Fruit fly (Drosophila melanogaster) whole organism, prepupa: ENCODE results near the gene CG10445.

Source experiments
- CG10669 ChIP-seq: fragments of 200-800 bp; sonication (Bioruptor generic); optimal IDR thresholded peaks from 3 replicates; lab custom pipeline; 2018; ENCODE audit warnings: missing biosample characterization, mild to moderate bottlenecking, missing genetic modification characterization, moderate library complexity
- CG1621 ChIP-seq: fragments of 200-800 bp; sonication (Bioruptor generic); optimal IDR thresholded peaks from 3 replicates; lab custom pipeline; 2018; ENCODE audit warnings: missing biosample characterization, mild to moderate bottlenecking, missing genetic modification characterization
- CG16779 ChIP-seq: fragments of 200-800 bp; sonication (Bioruptor generic); optimal IDR thresholded peaks from 3 replicates; lab custom pipeline; 2017; ENCODE audit warnings: missing biosample characterization, mild to moderate bottlenecking, missing genetic modification characterization
- CG3032 ChIP-seq: fragments of 200-800 bp; optimal IDR thresholded peaks from 2 replicates; lab custom pipeline; 2019; ENCODE audit warnings: missing biosample characterization, mild to moderate bottlenecking, missing genetic modification characterization, moderate library complexity
- CG31627 ChIP-seq: fragments of 200-800 bp; sonication (Bioruptor generic); optimal IDR thresholded peaks from 3 replicates; lab custom pipeline; 2016; ENCODE audit warnings: missing biosample characterization, missing genetic modification characterization
- CG32006 ChIP-seq: fragments of 200-800 bp; sonication (Bioruptor generic); optimal IDR thresholded peaks from 3 replicates; lab custom pipeline; 2017; ENCODE audit warnings: missing biosample characterization, mild to moderate bottlenecking, missing genetic modification characterization
- CG34406 ChIP-seq: fragments of 200-800 bp; sonication (Bioruptor generic); optimal IDR thresholded peaks from 3 replicates; lab custom pipeline; 2016; ENCODE audit warnings: missing biosample characterization, missing genetic modification characterization
- CG3919 ChIP-seq: fragments of 200-800 bp; sonication (Bioruptor generic); optimal IDR thresholded peaks from 3 replicates; lab custom pipeline; 2016; ENCODE audit warnings: missing biosample characterization, missing genetic modification characterization
- CG4318 ChIP-seq: fragments of 200-800 bp; sonication (Bioruptor generic); optimal IDR thresholded peaks from 3 replicates; lab custom pipeline; 2017; ENCODE audit warnings: missing biosample characterization, mild to moderate bottlenecking, missing genetic modification characterization
- CG6276 ChIP-seq: fragments of 200-800 bp; sonication (Bioruptor generic); optimal IDR thresholded peaks from 2 replicates; lab custom pipeline; 2017; ENCODE audit warnings: missing biosample characterization, mild to moderate bottlenecking, missing genetic modification characterization
- CG6808 ChIP-seq: fragments of 200-800 bp; sonication (Bioruptor generic); optimal IDR thresholded peaks from 3 replicates; lab custom pipeline; 2017; ENCODE audit warnings: missing biosample characterization, missing genetic modification characterization, mild to moderate bottlenecking, moderate library complexity, missing genetic modification reagents
- CG7368 ChIP-seq: fragments of 200-800 bp; sonication (Bioruptor generic); optimal IDR thresholded peaks from 3 replicates; lab custom pipeline; 2016; ENCODE audit warnings: missing biosample characterization, missing genetic modification characterization
- CG8119 ChIP-seq: fragments of 200-800 bp; sonication (Bioruptor generic); IDR thresholded peaks from 3 replicates; pipeline ENCODE4 v1.3.6; 2022; ENCODE audit warnings: missing biosample characterization, missing genetic modification characterization
- CG8319 ChIP-seq: fragments of 200-800 bp; sonication (Bioruptor generic); optimal IDR thresholded peaks from 3 replicates; lab custom pipeline; 2016; ENCODE audit warnings: missing biosample characterization, missing genetic modification characterization
- CG8632 ChIP-seq: fragments of 200-800 bp; sonication (Bioruptor generic); optimal IDR thresholded peaks from 3 replicates; lab custom pipeline; 2016; ENCODE audit warnings: missing biosample characterization, missing genetic modification characterization
- Eip75B ChIP-seq: fragments of 200-800 bp; sonication (Bioruptor generic); optimal IDR thresholded peaks from 3 replicates; lab custom pipeline; 2016; ENCODE audit warnings: missing biosample characterization, missing genetic modification characterization
- Eip78C ChIP-seq: fragments of 200-800 bp; sonication (Bioruptor generic); peaks from one replicate; lab custom pipeline; 2016; ENCODE audit warnings: missing biosample characterization, missing genetic modification characterization
- Eip93F ChIP-seq: fragments of 200-800 bp; sonication (Bioruptor generic); optimal IDR thresholded peaks from 2 replicates; lab custom pipeline; 2016; ENCODE audit warnings: missing biosample characterization, mild to moderate bottlenecking, missing genetic modification characterization
- Ets21C ChIP-seq: fragments of 200-800 bp; sonication (Bioruptor generic); optimal IDR thresholded peaks from 3 replicates; lab custom pipeline; 2016; ENCODE audit warnings: missing biosample characterization, missing genetic modification characterization
- Hr38 ChIP-seq: sonication (Bioruptor generic); optimal IDR thresholded peaks from 2 replicates; lab custom pipeline; 2016; ENCODE audit warnings: missing biosample characterization, missing genetic modification characterization
- Hr39 ChIP-seq: fragments of 200-800 bp; sonication (Bioruptor generic); optimal IDR thresholded peaks from 2 replicates; lab custom pipeline; 2016; ENCODE audit warnings: missing biosample characterization, missing genetic modification characterization
- Hr4 ChIP-seq: fragments of 200-800 bp; sonication (Bioruptor generic); optimal IDR thresholded peaks from 3 replicates; lab custom pipeline; 2016; ENCODE audit warnings: missing biosample characterization, missing genetic modification characterization
- Lpt ChIP-seq: fragments of 200-800 bp; sonication (Bioruptor generic); optimal IDR thresholded peaks from 3 replicates; lab custom pipeline; 2016; ENCODE audit warnings: missing biosample characterization, missing genetic modification characterization
- Met ChIP-seq: fragments of 200-800 bp; sonication (Bioruptor generic); optimal IDR thresholded peaks from 3 replicates; lab custom pipeline; 2016; ENCODE audit warnings: missing biosample characterization, missing genetic modification characterization
- OdsH ChIP-seq: fragments of 200-800 bp; sonication (Bioruptor generic); optimal IDR thresholded peaks from 3 replicates; lab custom pipeline; 2016; ENCODE audit warnings: missing biosample characterization, missing genetic modification characterization
- Smox ChIP-seq: fragments of 200-800 bp; sonication (Bioruptor generic); optimal IDR thresholded peaks from 3 replicates; lab custom pipeline; 2016; ENCODE audit warnings: missing biosample characterization, missing genetic modification characterization
- Sox102F ChIP-seq: fragments of 200-800 bp; sonication (Bioruptor generic); optimal IDR thresholded peaks from 2 replicates; lab custom pipeline; 2016; ENCODE audit warnings: missing biosample characterization, mild to moderate bottlenecking, missing genetic modification characterization
- achi ChIP-seq: fragments of 200-800 bp; sonication (Bioruptor generic); optimal IDR thresholded peaks from 3 replicates; lab custom pipeline; 2016; ENCODE audit warnings: missing biosample characterization, missing genetic modification characterization
- dsx ChIP-seq: fragments of 200-800 bp; optimal IDR thresholded peaks from 3 replicates; lab custom pipeline; 2019; ENCODE audit warnings: missing biosample characterization, mild to moderate bottlenecking, missing genetic modification characterization, moderate library complexity; ENCODE audit not compliant: poor library complexity, severe bottlenecking
- esn ChIP-seq: fragments of 200-800 bp; sonication (Bioruptor generic); optimal IDR thresholded peaks from 2 replicates; lab custom pipeline; 2016; ENCODE audit warnings: missing biosample characterization, mild to moderate bottlenecking, missing genetic modification characterization, moderate library complexity
- fd85E ChIP-seq: fragments of 200-800 bp; sonication (Bioruptor generic); optimal IDR thresholded peaks from 3 replicates; lab custom pipeline; 2016; ENCODE audit warnings: missing biosample characterization, missing genetic modification characterization
- fkh ChIP-seq: fragments of 200-800 bp; sonication (Bioruptor generic); optimal IDR thresholded peaks from 3 replicates; lab custom pipeline; 2017; ENCODE audit warnings: missing biosample characterization, mild to moderate bottlenecking, missing genetic modification characterization, moderate library complexity
- net ChIP-seq: fragments of 200-800 bp; sonication (Bioruptor generic); optimal IDR thresholded peaks from 3 replicates; lab custom pipeline; 2016; ENCODE audit warnings: missing biosample characterization, missing genetic modification characterization
- pdm3 ChIP-seq: fragments of 200-800 bp; sonication (Bioruptor generic); optimal IDR thresholded peaks from 3 replicates; lab custom pipeline; 2016; ENCODE audit warnings: missing biosample characterization, missing genetic modification characterization
- salr ChIP-seq, 2 experiments: fragments of 200-800 bp; sonication (Bioruptor generic); optimal IDR thresholded peaks; 3 replicates each; lab custom pipeline; 2016 to 2018; ENCODE audit warnings: missing biosample characterization in 2 of 2, missing genetic modification characterization in 2 of 2, mild to moderate bottlenecking in 1 of 2
- spab ChIP-seq: fragments of 200-800 bp; sonication (Bioruptor generic); optimal IDR thresholded peaks from 2 replicates; lab custom pipeline; 2017; ENCODE audit warnings: missing biosample characterization, mild to moderate bottlenecking, missing genetic modification characterization, missing genetic modification reagents
- ss ChIP-seq, 2 experiments: fragments of 200-800 bp; sonication (Bioruptor generic); optimal IDR thresholded peaks; 2 replicates in 1 of 2; 3 replicates in 1 of 2; lab custom pipeline; 2017 to 2018; ENCODE audit warnings: mild to moderate bottlenecking in 2 of 2, missing biosample characterization in 2 of 2, missing genetic modification characterization in 2 of 2, moderate library complexity in 1 of 2
- vri ChIP-seq: fragments of 200-800 bp; sonication (Bioruptor generic); optimal IDR thresholded peaks from 3 replicates; lab custom pipeline; 2016; ENCODE audit warnings: missing biosample characterization, mild to moderate bottlenecking, missing genetic modification characterization

Gene CG10445

DNA sequence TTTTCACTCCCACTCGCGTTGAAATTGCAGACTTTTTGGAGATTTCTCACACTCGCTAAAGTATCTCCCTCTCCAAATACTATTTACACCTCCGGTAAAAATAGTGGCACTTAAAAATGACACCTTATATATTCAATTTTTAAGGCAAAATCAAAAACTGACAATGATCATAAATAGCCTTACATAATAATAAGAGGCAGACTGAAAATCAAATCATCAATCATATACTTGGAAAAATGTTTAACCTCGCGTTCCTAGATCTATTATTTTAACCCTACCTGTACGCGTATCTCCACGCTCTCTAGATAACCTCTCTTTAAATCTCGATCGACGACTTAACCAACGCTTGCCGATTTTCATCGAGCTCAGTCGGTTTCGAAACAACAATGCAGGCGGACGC lies 24.6 kb downstream of the CG10445 start (continued):
- TF ChIP-seq Lpt, result peak; percentile 94
- peak; percentile 76 for TF ChIP-seq OdsH (GFP tag; lab: Kevin White, UChicago)
- no peak for TF ChIP-seq ss (GFP tag; optimal IDR thresholded peaks at IDR 0.05; lab: Kevin White, UChicago)
- TF ChIP-seq CG31627 (GFP tag; lab: Kevin White, UChicago), result no peak
- no peak for TF ChIP-seq CG3919 (GFP tag; lab: Kevin White, UChicago)
- no peak for TF ChIP-seq Hr38 (GFP tag; lab: Kevin White, UChicago)
- no peak for TF ChIP-seq CG6808 (GFP tag; lab: Kevin White, UChicago)
- TF ChIP-seq fkh (GFP tag; lab: Kevin White, UChicago), result peak; percentile 55
- TF ChIP-seq esn (GFP tag; lab: Kevin White, UChicago), result peak; percentile 36
- peak; percentile 87 for TF ChIP-seq CG3032
- TF ChIP-seq Ets21C, result no peak
- no peak for TF ChIP-seq Sox102F
- no peak for TF ChIP-seq CG16779 (tag; lab: Kevin White, UChicago)
- peak; percentile 64 for TF ChIP-seq fd85E (GFP tag; lab: Kevin White, UChicago)
- no peak for TF ChIP-seq salr (GFP tag; optimal IDR thresholded peaks at IDR 0.05; lab: Kevin White, UChicago)
- TF ChIP-seq vri (GFP tag; lab: Kevin White, UChicago), result no peak
- TF ChIP-seq Eip93F (GFP tag; lab: Kevin White, UChicago), result no peak
- TF ChIP-seq Met (GFP tag; lab: Kevin White, UChicago), result no peak
- TF ChIP-seq dsx (GFP tag; lab: Kevin White, UChicago), result peak; percentile 96
- TF ChIP-seq CG4318 (GFP tag; lab: Kevin White, UChicago), result no peak
- peak; percentile 83 for TF ChIP-seq spab (GFP tag; lab: Kevin White, UChicago)
- peak; percentile 83 for TF ChIP-seq CG8632 (GFP tag; lab: Kevin White, UChicago)
- TF ChIP-seq CG34406 (GFP tag; lab: Kevin White, UChicago), result peak; percentile 82
- no peak for TF ChIP-seq Smox (GFP tag; lab: Kevin White, UChicago)
- peak; percentile 96 for TF ChIP-seq CG8119 (GFP tag; lab: Robert Waterston, UW)
- TF ChIP-seq CG10669, result peak; percentile 89
- peak; percentile 98 for TF ChIP-seq Eip78C (GFP tag; lab: Kevin White, UChicago)
- peak; percentile 86 for TF ChIP-seq pdm3
- no peak for TF ChIP-seq Hr39

DNA sequence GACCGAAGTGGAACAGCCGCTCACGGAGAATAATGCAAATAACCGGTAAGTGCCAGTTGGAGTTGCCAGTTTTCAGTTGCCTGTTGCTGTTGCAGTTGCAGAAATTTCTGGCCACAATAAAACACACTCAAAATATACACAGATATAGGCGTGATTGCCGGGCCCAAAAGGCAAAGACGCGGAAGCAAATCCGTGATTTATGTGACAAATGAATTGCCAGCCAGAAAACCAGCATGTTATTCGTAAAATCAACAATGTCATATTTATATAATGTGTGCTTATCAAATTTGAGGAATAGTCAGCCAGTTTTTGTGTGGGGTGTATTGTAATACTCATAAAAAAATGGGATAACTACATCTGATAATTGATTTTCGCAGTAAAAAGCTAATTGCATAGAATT lies 25.5 kb downstream of the CG10445 start:
- TF ChIP-seq CG6276 (GFP tag; lab: Kevin White, UChicago) (peak; percentile 8), CG3032 (no peak), net (GFP tag; lab: Kevin White, UChicago) (no peak), achi (GFP tag; lab: Kevin White, UChicago) (peak; percentile 0), CG4318 (GFP tag; lab: Kevin White, UChicago) (peak; percentile 22), salr (GFP tag; optimal IDR thresholded peaks at IDR 0.05; lab: Kevin White, UChicago) (peak in 1 of 2 experiments; percentile 38), Eip78C (GFP tag; lab: Kevin White, UChicago) (peak; percentile 79), Hr4 (GFP tag; lab: Kevin White, UChicago) (peak; percentile 12), Sox102F (no peak), Eip75B (GFP tag; lab: Kevin White, UChicago) (peak; percentile 33), Smox (GFP tag; lab: Kevin White, UChicago) (no peak), esn (GFP tag; lab: Kevin White, UChicago) (no peak), CG32006 (GFP tag; lab: Kevin White, UChicago) (peak; percentile 52), pdm3 (peak; percentile 13), CG8319 (GFP tag; lab: Kevin White, UChicago) (no peak), CG1621 (peak; percentile 37), CG31627 (GFP tag; lab: Kevin White, UChicago) (no peak), CG7368 (GFP tag; lab: Kevin White, UChicago) (no peak)
